Worm (Caenorhabditis elegans): ENCODE measurements around the gene ZC239.16.

DNA sequence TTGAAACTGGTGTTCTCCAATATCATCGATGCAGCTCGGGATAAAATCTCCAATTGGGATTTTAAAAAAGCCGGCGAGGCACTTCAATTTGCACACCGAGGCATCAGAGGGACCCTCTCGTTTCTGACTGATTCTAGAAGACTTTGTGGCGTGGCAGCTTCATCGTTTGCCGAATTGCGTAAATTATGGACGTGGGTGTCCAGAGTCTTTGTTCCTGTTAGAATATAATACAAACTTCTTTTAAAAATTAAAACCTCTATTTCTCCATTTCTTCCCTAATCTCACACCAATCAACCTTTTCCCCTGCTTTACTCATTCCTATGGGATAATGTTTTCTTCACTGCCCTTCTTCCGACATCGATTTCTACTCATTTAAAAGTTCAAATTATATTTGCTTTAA lies 14.8 kb downstream of the ZC239.16 start, which contains the start of gene ZC239.5:
- TF ChIP-seq ama-1 (optimal IDR thresholded peaks at IDR 0.05) (no peak), fax-1 (tag; optimal IDR thresholded peaks at IDR 0.05) (no peak)
